4 fruit fly cellular contexts compared by ENCODE assay signal in genomic region chrX:1566549-1567174, dm6.
TF ChIP-seq lines count a peak whose summit lies in the region.

No protein-coding gene starts in this region.

- TF ChIP-seq CTCF in whole organism, embryonic (GFP tag; optimal IDR thresholded peaks at IDR 0.05; lab: Kevin White, UChicago) = no peak

TF ChIP-seq in whole organism, embryonic, 481 proteins besides CTCF, POLR2A, EP300 and RAD21:
- TF ChIP-seq CG6175 (GFP tag; IDR thresholded peaks at IDR 0.05; lab: Robert Waterston, UW) (no peak), mld (GFP tag; IDR thresholded peaks at IDR 0.05; lab: Robert Waterston, UW; ENCODE audit: partially characterized antibody) (no peak), mam (GFP tag; optimal IDR thresholded peaks at IDR 0.05; lab: Kevin White, UChicago) (no peak), run (tag; optimal IDR thresholded peaks at IDR 0.05; lab: Kevin White, UChicago) (no peak), pfk (GFP tag; optimal IDR thresholded peaks at IDR 0.05; lab: Kevin White, UChicago) (peak; percentile 54)

TF ChIP-seq in whole organism, prepupa, 60 proteins besides CTCF, POLR2A, EP300 and RAD21 (continues in another document):
- TF ChIP-seq CG7368 (GFP tag; optimal IDR thresholded peaks at IDR 0.05; lab: Kevin White, UChicago) (no peak), CG8632 (GFP tag; optimal IDR thresholded peaks at IDR 0.05; lab: Kevin White, UChicago) (no peak), eg (GFP tag; IDR thresholded peaks at IDR 0.05; lab: Robert Waterston, UW) (no peak), CG31627 (GFP tag; optimal IDR thresholded peaks at IDR 0.05; lab: Kevin White, UChicago) (no peak), fkh (GFP tag; optimal IDR thresholded peaks at IDR 0.05; lab: Kevin White, UChicago) (no peak), dac (GFP tag; optimal IDR thresholded peaks at IDR 0.05; lab: Kevin White, UChicago) (no peak), spab (GFP tag; optimal IDR thresholded peaks at IDR 0.05; lab: Kevin White, UChicago) (no peak), CG8319 (GFP tag; optimal IDR thresholded peaks at IDR 0.05; lab: Kevin White, UChicago) (no peak), CG6792 (GFP tag; optimal IDR thresholded peaks at IDR 0.05; lab: Kevin White, UChicago) (no peak), Eip78C (GFP tag; lab: Kevin White, UChicago) (peak; percentile 83), net (GFP tag; optimal IDR thresholded peaks at IDR 0.05; lab: Kevin White, UChicago) (peak; percentile 2), lz (GFP tag; optimal IDR thresholded peaks at IDR 0.05; lab: Kevin White, UChicago) (no peak), svp (GFP tag; lab: Kevin White, UChicago) (peak; percentile 21), Sox14 (GFP tag; optimal IDR thresholded peaks at IDR 0.05; lab: Kevin White, UChicago) (no peak), CG6808 (GFP tag; optimal IDR thresholded peaks at IDR 0.05; lab: Kevin White, UChicago) (no peak), CG11762 (GFP tag; optimal IDR thresholded peaks at IDR 0.05; lab: Kevin White, UChicago; ENCODE audit: insufficient read depth) (no peak), CG15336 (GFP tag; IDR thresholded peaks at IDR 0.05; lab: Robert Waterston, UW) (no peak), dsx (GFP tag; optimal IDR thresholded peaks at IDR 0.05; lab: Kevin White, UChicago; ENCODE audit: poor library complexity, severe bottlenecking) (no peak), CG1621 (tag; optimal IDR thresholded peaks at IDR 0.05; lab: Kevin White, UChicago) (no peak), ss (GFP tag; optimal IDR thresholded peaks at IDR 0.05; lab: Kevin White, UChicago) (peak in 1 of 2 experiments; percentile 70), Sox15 (GFP tag; optimal IDR thresholded peaks at IDR 0.05; lab: Kevin White, UChicago) (no peak), vri (GFP tag; optimal IDR thresholded peaks at IDR 0.05; lab: Kevin White, UChicago) (peak; percentile 22), Ets96B (tag; optimal IDR thresholded peaks at IDR 0.05; lab: Kevin White, UChicago) (no peak), Smox (GFP tag; optimal IDR thresholded peaks at IDR 0.05; lab: Kevin White, UChicago) (no peak), CG4318 (GFP tag; optimal IDR thresholded peaks at IDR 0.05; lab: Kevin White, UChicago) (no peak), Eip93F (GFP tag; optimal IDR thresholded peaks at IDR 0.05; lab: Kevin White, UChicago) (no peak), CG3919 (GFP tag; optimal IDR thresholded peaks at IDR 0.05; lab: Kevin White, UChicago) (no peak), CG3032 (tag; optimal IDR thresholded peaks at IDR 0.05; lab: Kevin White, UChicago) (no peak), CG8119 (GFP tag; IDR thresholded peaks at IDR 0.05; lab: Robert Waterston, UW) (no peak), Sox102F (GFP tag; optimal IDR thresholded peaks at IDR 0.05; lab: Kevin White, UChicago) (peak; percentile 18)

TF ChIP-seq in whole organism, pupa, 21 proteins besides CTCF, POLR2A, EP300 and RAD21:
- TF ChIP-seq Pif1B (GFP tag; optimal IDR thresholded peaks at IDR 0.05; lab: Kevin White, UChicago) (peak; percentile 13), rn (GFP tag; IDR thresholded peaks at IDR 0.05; lab: Robert Waterston, UW) (no peak), CG15710 (tag; optimal IDR thresholded peaks at IDR 0.05; lab: Kevin White, UChicago) (no peak), CG32121 (GFP tag; IDR thresholded peaks at IDR 0.05; lab: Robert Waterston, UW) (no peak), CG17806 (tag; optimal IDR thresholded peaks at IDR 0.05; lab: Kevin White, UChicago) (no peak), Pif1A (GFP tag; optimal IDR thresholded peaks at IDR 0.05; lab: Kevin White, UChicago) (no peak), CG34367 (tag; optimal IDR thresholded peaks at IDR 0.05; lab: Kevin White, UChicago) (no peak), gl (tag; optimal IDR thresholded peaks at IDR 0.05; lab: Kevin White, UChicago) (no peak), CG8301 (tag; optimal IDR thresholded peaks at IDR 0.05; lab: Kevin White, UChicago) (no peak), CG4496 (GFP tag; IDR thresholded peaks at IDR 0.05; lab: Robert Waterston, UW) (peak; percentile 80)
TF ChIP-seq in whole organism, pupa: peak in this region for 2.

TF ChIP-seq in whole organism, wandering third instar larva, 38 proteins besides CTCF, POLR2A, EP300 and RAD21:
- TF ChIP-seq woc (GFP tag; optimal IDR thresholded peaks at IDR 0.05; lab: Kevin White, UChicago) = no peak
- peak; percentile 10 for TF ChIP-seq br (GFP tag; optimal IDR thresholded peaks at IDR 0.05; lab: Kevin White, UChicago)
- TF ChIP-seq Dfd (GFP tag; optimal IDR thresholded peaks at IDR 0.05; lab: Kevin White, UChicago) = no peak
- TF ChIP-seq jim (GFP tag; optimal IDR thresholded peaks at IDR 0.05; lab: Kevin White, UChicago) = peak; percentile 90
- TF ChIP-seq Vsx2 (GFP tag; optimal IDR thresholded peaks at IDR 0.05; lab: Kevin White, UChicago; ENCODE audit: partially characterized antibody) = peak; percentile 31
- peak; percentile 12 for TF ChIP-seq fru (GFP tag; optimal IDR thresholded peaks at IDR 0.05; lab: Kevin White, UChicago)
- peak; percentile 32 for TF ChIP-seq psq (GFP tag; optimal IDR thresholded peaks at IDR 0.05; lab: Kevin White, UChicago)
TF ChIP-seq in whole organism, wandering third instar larva: peak in this region for 5.

Comparison
In these comparisons a context has a peak if more than half of its experiments do, and no peak if none do; other contexts are left out.
1. Of the 7 proteins assayed by ChIP-seq in both whole organism, embryonic and whole organism, prepupa: peak only in whole organism, embryonic: none; only in whole organism, prepupa: CG6854 and Sox102F; in both: none; in neither: 5.